Worm (Caenorhabditis elegans): ENCODE data around the gene cyp-33C6.

DNA sequence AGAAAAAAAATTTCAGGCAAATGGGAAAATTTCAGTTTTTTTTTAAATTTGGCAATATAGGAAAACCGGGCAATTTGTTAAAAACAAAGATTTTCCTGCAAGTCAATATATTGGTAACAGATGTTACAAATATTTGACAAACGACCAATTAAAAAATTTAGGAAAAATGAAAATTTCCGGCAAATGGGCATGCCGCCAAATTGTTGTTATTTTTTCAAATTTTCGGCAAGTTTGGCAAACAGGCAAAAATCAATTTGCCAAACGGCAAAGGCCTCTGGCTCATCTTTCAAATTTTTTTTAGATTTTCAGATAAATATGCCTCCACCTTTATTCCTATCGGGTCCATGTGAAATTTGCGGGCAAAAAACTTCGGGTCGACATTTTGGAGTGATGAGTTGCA lies 27.4 kb downstream of the cyp-33C6 start, which contains the start of gene nhr-128:
- TF ChIP-seq ama-1 (optimal IDR thresholded peaks at IDR 0.05) = no peak
- no peak for TF ChIP-seq pes-1 (GFP tag; IDR thresholded peaks at IDR 0.05)
- TF ChIP-seq B0310.2 (tag; optimal IDR thresholded peaks at IDR 0.05) = no peak
- TF ChIP-seq ceh-36 (tag; optimal IDR thresholded peaks at IDR 0.05) = no peak
- TF ChIP-seq flt-1 (GFP tag; IDR thresholded peaks at IDR 0.05) = no peak
- no peak for TF ChIP-seq tra-4 (tag; optimal IDR thresholded peaks at IDR 0.05)
- TF ChIP-seq tbx-11 (GFP tag; IDR thresholded peaks at IDR 0.05) = no peak
